Worm (Caenorhabditis elegans): ENCODE results near the gene C05B5.5.

DNA sequence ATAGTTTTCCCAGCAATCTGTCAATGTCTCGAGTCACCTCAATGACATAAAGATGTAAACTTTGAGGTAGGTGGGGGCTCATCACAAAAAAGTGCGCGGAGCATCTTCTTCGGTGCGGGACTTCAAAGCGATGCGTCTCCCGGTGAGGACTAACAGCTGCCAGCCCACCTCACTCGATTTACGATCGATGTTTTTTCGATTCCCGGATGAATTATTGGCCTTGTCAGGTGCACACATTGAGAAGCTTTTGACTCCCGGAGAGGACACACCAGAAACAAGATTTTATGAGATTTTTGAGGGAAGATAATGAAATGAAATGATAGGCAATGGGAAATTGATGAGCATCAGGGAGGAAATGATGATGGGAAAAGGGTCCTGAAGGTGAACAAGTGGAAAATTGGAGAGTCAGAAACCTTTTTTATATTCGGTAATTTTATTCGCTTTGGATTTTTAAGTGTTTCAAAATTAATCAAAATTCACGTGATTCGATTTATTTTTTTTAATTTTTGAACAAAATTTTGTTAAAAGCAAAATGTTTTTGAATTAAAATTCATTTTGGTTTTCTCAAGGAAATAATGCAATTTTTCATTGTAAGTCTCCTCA lies 14.2 kb upstream of the C05B5.5 start, which contains the start of gene C05B5.12:
- TF ChIP-seq repo-1 (tag; optimal IDR thresholded peaks at IDR 0.05) (no peak), unc-62 (GFP tag; optimal IDR thresholded peaks at IDR 0.05) (no peak), ztf-26 (tag; optimal IDR thresholded peaks at IDR 0.05) (no peak), ets-4 (GFP tag; optimal IDR thresholded peaks at IDR 0.05) (no peak), Y53G8AR.9 (GFP tag; conservative IDR thresholded peaks at IDR 0.05) (no peak), lir-1 (GFP tag; conservative IDR thresholded peaks at IDR 0.05) (no peak), tbx-9 (tag; optimal IDR thresholded peaks at IDR 0.05; ENCODE audit: borderline replicate concordance) (no peak), K11D2.4 (GFP tag; IDR thresholded peaks at IDR 0.05) (no peak), lin-35 (GFP tag; optimal IDR thresholded peaks at IDR 0.05) (no peak), F22D6.2 (tag; optimal IDR thresholded peaks at IDR 0.05) (no peak), snpc-4 (GFP tag; optimal IDR thresholded peaks at IDR 0.05) (no peak), snpc-4 (tag; optimal IDR thresholded peaks at IDR 0.05) (no peak), pha-4 (tag; optimal IDR thresholded peaks at IDR 0.05) (no peak), sdz-38 (tag; optimal IDR thresholded peaks at IDR 0.05) (no peak), rpc-1 (optimal IDR thresholded peaks at IDR 0.05) (no peak), rpc-1 (tag; optimal IDR thresholded peaks at IDR 0.05) (no peak)
